Worm (Caenorhabditis elegans) whole organism, L2 larva: Measurements from ENCODE around the gene ire-1.
A peak's percentile ranks its signal among the peaks of the same experiment; 100 is the strongest.

Experiments
- C34F6.9 ChIP-seq: fragments of 150-350 bp; optimal IDR thresholded peaks from 2 replicates; lab custom pipeline; 2014; ENCODE audit warnings: missing biosample characterization, missing genetic modification characterization
- F13H6.1 ChIP-seq: sonication (generic microtip); optimal IDR thresholded peaks from 2 replicates; lab custom pipeline; 2016; ENCODE audit warnings: missing genetic modification characterization, missing compliant biosample characterization
- Y55F3AM.14 ChIP-seq: fragments of 200-800 bp; sonication (Bioruptor generic); optimal IDR thresholded peaks from 2 replicates; lab custom pipeline; 2018; ENCODE audit warnings: mild to moderate bottlenecking, missing genetic modification characterization, missing compliant biosample characterization
- ZK546.5 ChIP-seq: sonication (generic microtip); optimal IDR thresholded peaks from 2 replicates; lab custom pipeline; 2017; ENCODE audit warnings: missing biosample characterization, missing genetic modification characterization
- alr-1 ChIP-seq: fragments of 150-350 bp; optimal IDR thresholded peaks from 2 replicates; lab custom pipeline; 2014; ENCODE audit warnings: missing biosample characterization, missing genetic modification characterization
- blmp-1 ChIP-seq: sonication (generic microtip); optimal IDR thresholded peaks from 2 replicates; lab custom pipeline; 2017; ENCODE audit warnings: missing genetic modification characterization, mild to moderate bottlenecking, missing compliant biosample characterization, antibody characterized with exemption, moderate library complexity; ENCODE audit not compliant: insufficient read depth
- crh-2 ChIP-seq: sonication (generic microtip); optimal IDR thresholded peaks from 2 replicates; lab custom pipeline; 2017; ENCODE audit warnings: missing biosample characterization, missing genetic modification characterization
- dmd-4 ChIP-seq: sonication (generic microtip); optimal IDR thresholded peaks from 2 replicates; lab custom pipeline; 2017; ENCODE audit warnings: missing biosample characterization, missing genetic modification characterization
- egl-27 ChIP-seq: sonication (generic microtip); optimal IDR thresholded peaks from 3 replicates; lab custom pipeline; 2017; ENCODE audit warnings: missing biosample characterization, missing genetic modification reagents, missing genetic modification characterization
- elt-3 ChIP-seq: sonication (generic microtip); optimal IDR thresholded peaks from 2 replicates; lab custom pipeline; 2017; ENCODE audit warnings: missing biosample characterization, missing genetic modification characterization
- fos-1 ChIP-seq: fragments of 150-350 bp; optimal IDR thresholded peaks from 2 replicates; lab custom pipeline; 2014; ENCODE audit warnings: missing biosample characterization, missing genetic modification characterization
- gmeb-1 ChIP-seq: fragments of 150-350 bp; optimal IDR thresholded peaks from 2 replicates; lab custom pipeline; 2014; ENCODE audit warnings: missing biosample characterization, missing genetic modification characterization
- lin-11 ChIP-seq: fragments of 150-350 bp; sonication (generic microtip); optimal IDR thresholded peaks from 2 replicates; lab custom pipeline; 2014; ENCODE audit warnings: missing biosample characterization, missing genetic modification characterization, inconsistent platforms, mixed read lengths
- lin-13 ChIP-seq: fragments of 150-350 bp; optimal IDR thresholded peaks from 2 replicates; lab custom pipeline; 2014; ENCODE audit warnings: missing biosample characterization, missing genetic modification reagents, missing genetic modification characterization
- lin-39 ChIP-seq: fragments of 150-350 bp; optimal IDR thresholded peaks from 2 replicates; lab custom pipeline; 2014; ENCODE audit warnings: missing biosample characterization, missing genetic modification reagents, missing genetic modification characterization
- lsy-2 ChIP-seq, 2 experiments: fragments of 150-350 bp in 1 of 2; sonication (generic microtip) in 1 of 2; optimal IDR thresholded peaks; 2 replicates each; lab custom pipeline; 2014 to 2017; ENCODE audit warnings: missing biosample characterization in 2 of 2, missing genetic modification characterization in 2 of 2
- mab-5 ChIP-seq: fragments of 150-350 bp; optimal IDR thresholded peaks from 2 replicates; lab custom pipeline; 2014; ENCODE audit warnings: missing biosample characterization, missing genetic modification characterization
- mbf-1 ChIP-seq: sonication (generic microtip); optimal IDR thresholded peaks from 2 replicates; lab custom pipeline; 2017; ENCODE audit warnings: missing biosample characterization, missing genetic modification characterization
- mdl-1 ChIP-seq, 2 experiments: fragments of 150-350 bp in 1 of 2; sonication (generic microtip) in 1 of 2; optimal IDR thresholded peaks; 2 replicates each; lab custom pipeline; 2017; ENCODE audit warnings: missing biosample characterization in 2 of 2, missing genetic modification characterization in 2 of 2
- nhr-10 ChIP-seq: sonication (generic microtip); optimal IDR thresholded peaks from 2 replicates; lab custom pipeline; 2017; ENCODE audit warnings: missing biosample characterization, missing genetic modification characterization
- nhr-11 ChIP-seq: fragments of 150-350 bp; optimal IDR thresholded peaks from 2 replicates; lab custom pipeline; 2014; ENCODE audit warnings: missing biosample characterization, missing genetic modification characterization
- nhr-129 ChIP-seq: fragments of 150-350 bp; optimal IDR thresholded peaks from 2 replicates; lab custom pipeline; 2014; ENCODE audit warnings: missing biosample characterization, missing genetic modification characterization
- nhr-237 ChIP-seq: fragments of 150-350 bp; optimal IDR thresholded peaks from 2 replicates; lab custom pipeline; 2014; ENCODE audit warnings: missing biosample characterization, missing genetic modification characterization
- nhr-25 ChIP-seq: fragments of 150-350 bp; sonication (generic microtip); optimal IDR thresholded peaks from 3 replicates; lab custom pipeline; 2014; ENCODE audit warnings: missing biosample characterization, missing genetic modification characterization
- nhr-6 ChIP-seq: fragments of 150-350 bp; optimal IDR thresholded peaks from 2 replicates; lab custom pipeline; 2014; ENCODE audit warnings: missing biosample characterization, missing genetic modification characterization
- sem-4 ChIP-seq: fragments of 150-350 bp; optimal IDR thresholded peaks from 2 replicates; lab custom pipeline; 2014; ENCODE audit warnings: missing biosample characterization, missing genetic modification reagents, missing genetic modification characterization
- skn-1 ChIP-seq: sonication (generic microtip); optimal IDR thresholded peaks from 2 replicates; lab custom pipeline; 2017; ENCODE audit warnings: missing biosample characterization, missing genetic modification characterization
- sma-3 ChIP-seq: sonication (generic microtip); optimal IDR thresholded peaks from 2 replicates; lab custom pipeline; 2016; ENCODE audit warnings: missing genetic modification reagents, missing genetic modification characterization, missing compliant biosample characterization
- snpc-4 ChIP-seq: fragments of 150-350 bp; optimal IDR thresholded peaks from 2 replicates; lab custom pipeline; 2014; ENCODE audit warnings: missing biosample characterization, missing genetic modification characterization
- unc-39 ChIP-seq: fragments of 150-350 bp; optimal IDR thresholded peaks from 2 replicates; lab custom pipeline; 2014; ENCODE audit warnings: missing biosample characterization, missing genetic modification characterization
- unc-55 ChIP-seq: fragments of 150-350 bp; sonication (generic microtip); optimal IDR thresholded peaks from 3 replicates; lab custom pipeline; 2014; ENCODE audit warnings: missing biosample characterization, missing genetic modification reagents, missing genetic modification characterization
- ztf-1 ChIP-seq: fragments of 200-800 bp; sonication (Bioruptor generic); conservative IDR thresholded peaks from 2 replicates; pipeline ENCODE4 v1.3.6; 2022; ENCODE audit warnings: missing genetic modification characterization, missing compliant biosample characterization
- ztf-11 ChIP-seq: sonication (generic microtip); optimal IDR thresholded peaks from 2 replicates; lab custom pipeline; 2017; ENCODE audit warnings: missing biosample characterization, missing genetic modification characterization

The ire-1 gene

ce11 chrII:8143278-8143931 lies 18.7 kb upstream of the ire-1 start, which contains the start of the genes ints-11 and rpl-10:
ints-11 (minus strand) TSS chrII:8143478.
rpl-10 (plus strand) TSS chrII:8143881.
- TF ChIP-seq crh-2 (tag; lab: Kevin White, UChicago) (peak; percentile 58), skn-1 (tag; lab: Kevin White, UChicago) (peak; percentile 6), snpc-4 (tag; lab: Kevin White, UChicago) (no peak), unc-55 (peak; percentile 85), nhr-10 (tag; lab: Kevin White, UChicago) (no peak), nhr-129 (peak; percentile 69), gmeb-1 (tag; lab: Kevin White, UChicago) (peak; percentile 56), alr-1 (tag; lab: Kevin White, UChicago) (no peak), fos-1 (tag; lab: Kevin White, UChicago) (peak; percentile 42), mbf-1 (no peak), C34F6.9 (tag; lab: Kevin White, UChicago) (peak; percentile 85), blmp-1 (tag; lab: Kevin White, UChicago) (no peak), sma-3 (peak; percentile 43), ztf-1 (GFP tag; lab: Robert Waterston, UW) (no peak), lsy-2 (tag; optimal IDR thresholded peaks at IDR 0.05; lab: Kevin White, UChicago) (peak; percentile 65 to 97), lin-13 (peak; percentile 22)

DNA sequence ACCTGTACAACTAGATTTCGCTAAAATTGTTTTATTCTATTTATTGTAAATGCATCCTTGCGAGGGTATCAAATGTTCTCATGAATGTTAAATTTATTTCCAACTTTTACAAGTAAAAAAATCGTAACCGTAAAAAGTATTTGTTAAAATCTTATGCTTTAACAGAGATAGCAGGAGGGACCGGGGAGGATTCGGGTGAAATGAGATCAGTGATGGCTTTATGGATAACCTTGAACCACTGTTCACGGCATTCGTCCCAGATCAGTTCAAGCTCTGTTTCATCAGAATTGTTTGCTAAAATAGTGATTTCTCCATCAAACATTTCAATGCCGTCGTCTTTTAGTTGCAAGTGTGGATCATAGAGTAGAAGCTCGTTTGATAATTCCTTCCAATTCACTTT lies 16.4 kb upstream of the ire-1 start:
- TF ChIP-seq nhr-10 (tag; lab: Kevin White, UChicago) (no peak), unc-55 (no peak), lin-11 (tag; lab: Kevin White, UChicago) (no peak), ZK546.5 (tag; lab: Kevin White, UChicago) (no peak), sma-3 (no peak), nhr-6 (tag; lab: Kevin White, UChicago) (no peak), lin-13 (no peak), Y55F3AM.14 (no peak), nhr-11 (no peak), snpc-4 (tag; lab: Kevin White, UChicago) (no peak), nhr-237 (tag; lab: Kevin White, UChicago) (no peak), lin-39 (tag; lab: Kevin White, UChicago) (no peak), fos-1 (tag; lab: Kevin White, UChicago) (no peak), egl-27 (tag; lab: Kevin White, UChicago) (no peak), unc-39 (tag; lab: Kevin White, UChicago) (no peak), mab-5 (tag; lab: Kevin White, UChicago) (no peak), F13H6.1 (no peak), elt-3 (tag; lab: Kevin White, UChicago) (no peak), sem-4 (no peak)

DNA sequence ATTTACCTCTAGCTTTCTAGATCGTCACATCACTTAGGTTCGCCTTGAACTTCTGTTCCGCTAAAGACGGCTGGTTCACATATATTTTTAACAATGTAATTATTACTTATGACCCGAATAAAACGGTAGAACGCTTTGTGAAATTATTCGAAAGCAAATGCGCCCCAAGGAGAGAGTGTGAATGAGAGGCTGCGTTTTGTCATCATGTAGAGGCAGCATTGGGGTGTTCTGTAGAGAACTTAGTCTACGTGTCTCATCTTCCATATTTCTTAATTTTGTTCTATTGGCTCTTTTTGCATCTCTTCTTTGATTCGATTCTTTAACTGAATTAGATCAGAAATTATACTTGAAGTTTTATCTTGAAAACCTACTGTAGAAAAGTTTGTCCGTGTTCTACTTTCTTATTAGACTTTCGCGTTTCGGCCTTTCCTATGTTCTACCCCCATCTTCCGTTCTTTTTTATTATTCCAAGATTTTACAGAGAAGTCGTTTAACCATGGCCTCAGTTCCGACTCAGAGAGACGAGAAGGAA lies 13.4 kb upstream of the ire-1 start, which contains the start of gene cdc-48.2:
Gene cdc-48.2 (plus strand): TSS at position 482 of the 532 bp plus-strand sequence.
- TF ChIP-seq fos-1 (tag; lab: Kevin White, UChicago) (peak; percentile 0), C34F6.9 (tag; lab: Kevin White, UChicago) (peak; percentile 36), lsy-2 (tag; optimal IDR thresholded peaks at IDR 0.05; lab: Kevin White, UChicago) (peak in 1 of 2 experiments; percentile 27), skn-1 (tag; lab: Kevin White, UChicago) (peak; percentile 86), alr-1 (tag; lab: Kevin White, UChicago) (no peak), unc-55 (peak; percentile 2)
- TF ChIP-seq, all 48 proteins: peak for 5

ce11 chrII:8137379-8137778 lies 12.7 kb upstream of the ire-1 start:
- TF ChIP-seq dmd-4 (tag; lab: Kevin White, UChicago) (no peak), C34F6.9 (tag; lab: Kevin White, UChicago) (peak; percentile 37), lsy-2 (tag; optimal IDR thresholded peaks at IDR 0.05; lab: Kevin White, UChicago) (peak in 1 of 2 experiments; percentile 67), gmeb-1 (tag; lab: Kevin White, UChicago) (peak; percentile 21), nhr-129 (peak; percentile 49), ztf-1 (GFP tag; lab: Robert Waterston, UW) (no peak), lin-11 (tag; lab: Kevin White, UChicago) (no peak), mdl-1 (tag; optimal IDR thresholded peaks at IDR 0.05; lab: Kevin White, UChicago) (no peak), sma-3 (peak; percentile 1), F13H6.1 (no peak), skn-1 (tag; lab: Kevin White, UChicago) (peak; percentile 16), unc-55 (peak; percentile 29), blmp-1 (tag; lab: Kevin White, UChicago) (no peak), ztf-11 (tag; lab: Kevin White, UChicago) (no peak), snpc-4 (tag; lab: Kevin White, UChicago) (no peak), nhr-25 (tag; lab: Kevin White, UChicago) (peak; percentile 8)
